Fruit fly (Drosophila melanogaster) whole organism, embryonic: Measurements from ENCODE around the gene CG46456.

Experiments
- Bdp1 ChIP-seq: fragments of 200-800 bp; sonication (Bioruptor generic); optimal IDR thresholded peaks from 3 replicates; lab custom pipeline; 2016; ENCODE audit warnings: missing biosample characterization, missing genetic modification characterization
- Bteb2 ChIP-seq: fragments of 200-800 bp; sonication (Bioruptor generic); optimal IDR thresholded peaks from 2 replicates; lab custom pipeline; 2016; ENCODE audit warnings: missing biosample characterization, missing genetic modification characterization
- C15 ChIP-seq: fragments of 200-800 bp; sonication (Bioruptor generic); IDR thresholded peaks from 3 replicates; pipeline ENCODE4 v1.3.6; 2022; ENCODE audit warnings: missing biosample characterization, missing genetic modification characterization
- CG10209 ChIP-seq: fragments of 200-800 bp; sonication (Bioruptor generic); optimal IDR thresholded peaks from 3 replicates; lab custom pipeline; 2017; ENCODE audit warnings: missing biosample characterization, mild to moderate bottlenecking, missing genetic modification characterization, missing genetic modification reagents
- CG11695 ChIP-seq: fragments of 200-800 bp; sonication (Bioruptor generic); IDR thresholded peaks from 3 replicates; pipeline ENCODE4 v1.3.6; 2022; ENCODE audit warnings: missing biosample characterization, missing genetic modification characterization
- CG12219 ChIP-seq: fragments of 200-800 bp; sonication (Bioruptor generic); optimal IDR thresholded peaks from 3 replicates; lab custom pipeline; 2018; ENCODE audit warnings: missing biosample characterization, mild to moderate bottlenecking, missing genetic modification characterization
- CG12236 ChIP-seq: fragments of 200-800 bp; sonication (Bioruptor generic); optimal IDR thresholded peaks from 2 replicates; lab custom pipeline; 2016; ENCODE audit warnings: missing biosample characterization, missing genetic modification characterization
- CG1233 ChIP-seq: fragments of 200-800 bp; sonication (Bioruptor generic); optimal IDR thresholded peaks from 4 replicates; lab custom pipeline; 2018; ENCODE audit warnings: missing biosample characterization, mild to moderate bottlenecking, missing genetic modification characterization
- CG13775 ChIP-seq: fragments of 200-800 bp; sonication (Bioruptor generic); optimal IDR thresholded peaks from 3 replicates; lab custom pipeline; 2017; ENCODE audit warnings: missing biosample characterization, mild to moderate bottlenecking, missing genetic modification characterization
- CG14014 ChIP-seq: fragments of 200-800 bp; sonication (Bioruptor generic); IDR thresholded peaks from 2 replicates; pipeline ENCODE4 v1.3.6; 2022; ENCODE audit warnings: missing biosample characterization, missing genetic modification characterization
- CG14710 ChIP-seq: fragments of 200-800 bp; sonication (Bioruptor generic); optimal IDR thresholded peaks from 3 replicates; lab custom pipeline; 2019; ENCODE audit warnings: missing biosample characterization, mild to moderate bottlenecking, missing genetic modification characterization, moderate library complexity
- CG15011 ChIP-seq: fragments of 200-800 bp; sonication (Bioruptor generic); optimal IDR thresholded peaks from 3 replicates; lab custom pipeline; 2018; ENCODE audit warnings: missing biosample characterization, mild to moderate bottlenecking, missing genetic modification characterization
- CG16863 ChIP-seq: fragments of 200-800 bp; sonication (Bioruptor generic); optimal IDR thresholded peaks from 3 replicates; lab custom pipeline; 2016; ENCODE audit warnings: missing biosample characterization, missing genetic modification characterization
- CG2889 ChIP-seq: fragments of 200-800 bp; sonication (Bioruptor generic); IDR thresholded peaks from 3 replicates; pipeline ENCODE4 v1.3.6; 2022; ENCODE audit warnings: missing biosample characterization, missing genetic modification characterization
- CG3163 ChIP-seq: fragments of 200-800 bp; sonication (Bioruptor generic); optimal IDR thresholded peaks from 3 replicates; lab custom pipeline; 2016; ENCODE audit warnings: missing biosample characterization, missing genetic modification characterization
- CG4617 ChIP-seq: fragments of 200-800 bp; sonication (Bioruptor generic); optimal IDR thresholded peaks from 3 replicates; lab custom pipeline; 2016; ENCODE audit warnings: missing biosample characterization, missing genetic modification characterization, borderline replicate concordance
- CG4854 ChIP-seq: fragments of 200-800 bp; sonication (Bioruptor generic); optimal IDR thresholded peaks from 2 replicates; lab custom pipeline; 2016; ENCODE audit warnings: missing biosample characterization, missing genetic modification characterization, inconsistent platforms
- CG5953 ChIP-seq: fragments of 200-800 bp; sonication (Bioruptor generic); IDR thresholded peaks from 2 replicates; pipeline ENCODE4 v1.3.6; 2022; ENCODE audit warnings: missing biosample characterization, missing genetic modification characterization
- CG7271 ChIP-seq: fragments of 200-800 bp; sonication (Bioruptor generic); optimal IDR thresholded peaks from 2 replicates; lab custom pipeline; 2018; ENCODE audit warnings: missing biosample characterization, mild to moderate bottlenecking, missing genetic modification characterization, moderate library complexity
- CG8388 ChIP-seq: fragments of 200-800 bp; sonication (Bioruptor generic); optimal IDR thresholded peaks from 2 replicates; lab custom pipeline; 2019; ENCODE audit warnings: missing biosample characterization, mild to moderate bottlenecking, missing genetic modification characterization, moderate library complexity
- CG9437 ChIP-seq: fragments of 200-800 bp; sonication (Bioruptor generic); optimal IDR thresholded peaks from 2 replicates; lab custom pipeline; 2018; ENCODE audit warnings: missing biosample characterization, mild to moderate bottlenecking, missing genetic modification characterization
- CG9932 ChIP-seq: fragments of 200-800 bp; sonication (Bioruptor generic); IDR thresholded peaks from 2 replicates; pipeline ENCODE4 v1.3.6; 2022; ENCODE audit warnings: missing biosample characterization, missing genetic modification characterization
- CHES-1-like ChIP-seq: fragments of 200-800 bp; sonication (Bioruptor generic); optimal IDR thresholded peaks from 2 replicates; lab custom pipeline; 2016; ENCODE audit warnings: missing biosample characterization, missing genetic modification characterization
- CoRest ChIP-seq: fragments of 200-800 bp; sonication (Bioruptor generic); optimal IDR thresholded peaks from 3 replicates; lab custom pipeline; 2018; ENCODE audit warnings: missing biosample characterization, mild to moderate bottlenecking, missing genetic modification characterization, moderate library complexity
- D ChIP-seq, 2 experiments: fragments of 200-800 bp in 1 of 2; fragments of >200 bp in 1 of 2; sonication (Bioruptor generic) in 1 of 2; optimal IDR thresholded peaks; 2 replicates in 1 of 2; 3 replicates in 1 of 2; lab custom pipeline; 2017; ENCODE audit warnings: mild to moderate bottlenecking in 1 of 2, missing biosample characterization in 1 of 2, missing genetic modification characterization in 1 of 2, missing genetic modification reagents in 1 of 2
- Dip3 ChIP-seq: fragments of 200-800 bp; sonication (Bioruptor generic); optimal IDR thresholded peaks from 3 replicates; lab custom pipeline; 2016; ENCODE audit warnings: missing biosample characterization, missing genetic modification characterization
- E2f1 ChIP-seq: fragments of 200-800 bp; sonication (Bioruptor generic); IDR thresholded peaks from 2 replicates; pipeline ENCODE4 v1.3.6; 2022; ENCODE audit warnings: missing biosample characterization, missing genetic modification characterization
- NC2β ChIP-seq: fragments of 200-800 bp; sonication (Bioruptor generic); optimal IDR thresholded peaks from 2 replicates; lab custom pipeline; 2016; ENCODE audit warnings: missing biosample characterization, missing genetic modification characterization
- Oli ChIP-seq: fragments of 200-800 bp; sonication (Bioruptor generic); optimal IDR thresholded peaks from 2 replicates; lab custom pipeline; 2018; ENCODE audit warnings: missing biosample characterization, mild to moderate bottlenecking, missing genetic modification characterization, moderate library complexity
- ab ChIP-seq: fragments of 200-800 bp; sonication (Bioruptor generic); optimal IDR thresholded peaks from 2 replicates; lab custom pipeline; 2016; ENCODE audit warnings: missing biosample characterization, missing genetic modification characterization
- abd-A ChIP-seq: fragments of 200-800 bp; sonication (Bioruptor generic); optimal IDR thresholded peaks from 3 replicates; lab custom pipeline; 2019; ENCODE audit warnings: missing biosample characterization, mild to moderate bottlenecking, missing genetic modification characterization, moderate library complexity
- ara ChIP-seq: fragments of 200-800 bp; sonication (Bioruptor generic); IDR thresholded peaks from 2 replicates; pipeline ENCODE4 v1.3.6; 2022; ENCODE audit warnings: missing biosample characterization, missing genetic modification characterization
- ash1 ChIP-seq: fragments of 200-800 bp; sonication (Bioruptor generic); optimal IDR thresholded peaks from 2 replicates; lab custom pipeline; 2018; ENCODE audit warnings: missing biosample characterization, mild to moderate bottlenecking, missing genetic modification characterization
- bab2 ChIP-seq: fragments of 200-800 bp; sonication (Bioruptor generic); optimal IDR thresholded peaks from 2 replicates; lab custom pipeline; 2016; ENCODE audit warnings: missing biosample characterization, missing genetic modification characterization
- bowl ChIP-seq: fragments of 200-800 bp; sonication (Bioruptor generic); IDR thresholded peaks from 2 replicates; pipeline ENCODE4 v1.3.6; 2022; ENCODE audit warnings: missing biosample characterization, missing genetic modification characterization
- cad ChIP-seq: fragments of >200 bp; optimal IDR thresholded peaks from 2 replicates; lab custom pipeline; 2017; ENCODE audit warnings: missing biosample characterization, missing genetic modification characterization
- chif ChIP-seq, 2 experiments: fragments of 200-800 bp; sonication (Bioruptor generic); optimal IDR thresholded peaks; 3 replicates each; lab custom pipeline; 2016; ENCODE audit warnings: missing biosample characterization in 2 of 2, missing genetic modification characterization in 2 of 2
- crc ChIP-seq: fragments of 200-800 bp; sonication (Bioruptor generic); optimal IDR thresholded peaks from 2 replicates; lab custom pipeline; 2016; ENCODE audit warnings: missing biosample characterization, missing genetic modification characterization
- da ChIP-seq: fragments of 200-800 bp; sonication (Bioruptor generic); optimal IDR thresholded peaks from 2 replicates; lab custom pipeline; 2016; ENCODE audit warnings: missing biosample characterization, missing genetic modification characterization
- en ChIP-seq: fragments of 200-800 bp; sonication (Bioruptor generic); optimal IDR thresholded peaks from 2 replicates; lab custom pipeline; 2016; ENCODE audit warnings: missing biosample characterization, missing genetic modification characterization
- fd3F ChIP-seq: fragments of 200-800 bp; sonication (Bioruptor generic); optimal IDR thresholded peaks from 2 replicates; lab custom pipeline; 2018; ENCODE audit warnings: missing biosample characterization, mild to moderate bottlenecking, missing genetic modification characterization, moderate library complexity
- fd64A ChIP-seq: fragments of 200-800 bp; sonication (Bioruptor generic); optimal IDR thresholded peaks from 3 replicates; lab custom pipeline; 2018; ENCODE audit warnings: missing biosample characterization, mild to moderate bottlenecking, missing genetic modification characterization
- nau ChIP-seq: fragments of 200-800 bp; sonication (Bioruptor generic); optimal IDR thresholded peaks from 3 replicates; lab custom pipeline; 2017; ENCODE audit warnings: missing biosample characterization, mild to moderate bottlenecking, missing genetic modification characterization, missing genetic modification reagents
- pzg ChIP-seq: fragments of 200-800 bp; sonication (Bioruptor generic); optimal IDR thresholded peaks from 3 replicates; lab custom pipeline; 2018; ENCODE audit warnings: missing biosample characterization, mild to moderate bottlenecking, missing genetic modification characterization, moderate library complexity
- run ChIP-seq: fragments of 200-800 bp; sonication (Bioruptor generic); optimal IDR thresholded peaks from 3 replicates; lab custom pipeline; 2018; ENCODE audit warnings: missing biosample characterization, mild to moderate bottlenecking, missing genetic modification characterization
- seq ChIP-seq: fragments of 200-800 bp; sonication (Bioruptor generic); IDR thresholded peaks from 2 replicates; pipeline ENCODE4 v1.3.6; 2022; ENCODE audit warnings: missing biosample characterization, missing genetic modification characterization
- sr ChIP-seq: fragments of 200-800 bp; sonication (Bioruptor generic); IDR thresholded peaks from 3 replicates; pipeline ENCODE4 v1.3.6; 2022; ENCODE audit warnings: missing biosample characterization, missing genetic modification characterization
- stwl ChIP-seq: fragments of 200-800 bp; sonication (Bioruptor generic); optimal IDR thresholded peaks from 3 replicates; lab custom pipeline; 2018; ENCODE audit warnings: missing biosample characterization, mild to moderate bottlenecking, missing genetic modification characterization, moderate library complexity
- tin ChIP-seq: fragments of 200-800 bp; sonication (Bioruptor generic); optimal IDR thresholded peaks from 3 replicates; lab custom pipeline; 2016; ENCODE audit warnings: missing biosample characterization, missing genetic modification characterization

CG46456 gene

DNA sequence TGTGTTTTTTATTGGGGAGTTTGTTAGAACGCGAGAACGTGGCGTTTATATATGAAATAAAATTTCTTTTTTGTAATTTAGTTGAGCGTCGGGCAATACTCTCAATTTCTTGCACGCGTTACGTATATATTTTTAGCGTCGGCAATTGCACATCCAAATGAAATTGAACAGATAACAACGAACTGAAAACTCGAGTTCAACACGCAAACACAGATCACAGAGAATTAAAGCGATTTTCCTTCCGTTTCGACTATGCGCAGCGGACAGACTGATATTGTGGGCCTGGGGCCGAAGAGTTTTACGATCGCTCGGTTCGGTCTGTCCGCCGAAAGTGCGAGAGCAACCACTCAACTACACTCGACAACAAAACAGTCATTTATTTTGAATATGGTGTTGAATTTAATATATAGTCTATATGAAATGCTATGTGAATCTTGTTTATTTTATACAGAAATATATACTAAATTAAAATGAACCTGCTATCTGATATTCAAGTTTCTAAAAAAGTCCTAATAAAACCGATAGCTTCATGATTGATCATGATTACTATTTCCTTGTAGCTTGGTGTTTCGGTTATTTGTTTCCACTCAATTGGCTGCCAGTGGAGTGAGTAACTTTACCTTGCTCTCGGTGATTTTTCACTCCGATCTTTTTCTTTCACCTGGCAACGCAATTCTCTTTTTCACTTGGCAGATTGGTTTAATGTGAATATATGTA lies at the start of gene CG46456 (continued):
- TF ChIP-seq da, result peak; percentile 36
- peak; percentile 78 for TF ChIP-seq fd64A (GFP tag; lab: Kevin White, UChicago)
- peak; percentile 95 for TF ChIP-seq CG8388 (GFP tag; lab: Kevin White, UChicago)
- TF ChIP-seq Bteb2 (GFP tag; lab: Kevin White, UChicago), result peak; percentile 81
- TF ChIP-seq D (optimal IDR thresholded peaks at IDR 0.05; lab: Kevin White, UChicago), result no peak
- TF ChIP-seq D (GFP tag; optimal IDR thresholded peaks at IDR 0.05; lab: Kevin White, UChicago), result peak; percentile 90
- peak; percentile 91 for TF ChIP-seq nau (GFP tag; lab: Kevin White, UChicago)
- no peak for TF ChIP-seq en (GFP tag; lab: Kevin White, UChicago)
- TF ChIP-seq CG14710 (tag; lab: Kevin White, UChicago), result peak; percentile 96
- no peak for TF ChIP-seq Bdp1 (GFP tag; lab: Kevin White, UChicago)
- TF ChIP-seq CoRest (tag; lab: Kevin White, UChicago), result peak; percentile 96
- TF ChIP-seq Dip3 (GFP tag; lab: Kevin White, UChicago), result peak; percentile 59
- TF ChIP-seq fd3F (GFP tag; lab: Kevin White, UChicago), result peak; percentile 92
- TF ChIP-seq pzg, result peak; percentile 9
- peak; percentile 57 for TF ChIP-seq stwl (tag; lab: Kevin White, UChicago)
- TF ChIP-seq ara (GFP tag; lab: Robert Waterston, UW), result peak; percentile 91
- peak; percentile 95 for TF ChIP-seq CG10209 (GFP tag; lab: Kevin White, UChicago)
- TF ChIP-seq C15 (GFP tag; lab: Robert Waterston, UW), result peak; percentile 85
- peak; percentile 96 for TF ChIP-seq Oli (tag; lab: Kevin White, UChicago)
- peak; percentile 66; the same call in 1 of the 2 replicates for TF ChIP-seq CG5953
- TF ChIP-seq CG12236, result peak; percentile 34
- peak; percentile 92 for TF ChIP-seq tin (GFP tag; lab: Kevin White, UChicago)
- TF ChIP-seq bab2 (GFP tag; lab: Kevin White, UChicago), result peak; percentile 67
- TF ChIP-seq CG14014 (GFP tag; lab: Robert Waterston, UW), result peak; percentile 93
- TF ChIP-seq seq (GFP tag; lab: Robert Waterston, UW), result peak; percentile 91
- TF ChIP-seq CG1233 (GFP tag; lab: Kevin White, UChicago), result peak; percentile 95
- TF ChIP-seq CHES-1-like (GFP tag; lab: Kevin White, UChicago), result peak; percentile 30
- TF ChIP-seq bowl (GFP tag; lab: Robert Waterston, UW), result peak; percentile 78; the same call in 1 of the 2 replicates
- peak; percentile 96 for TF ChIP-seq CG11695 (GFP tag; lab: Robert Waterston, UW)
- TF ChIP-seq cad (GFP tag; lab: Kevin White, UChicago), result no peak
- peak; percentile 91 for TF ChIP-seq CG7271 (tag; lab: Kevin White, UChicago)
- TF ChIP-seq CG4854 (GFP tag; lab: Kevin White, UChicago), result peak; percentile 76
- TF ChIP-seq ash1 (GFP tag; lab: Kevin White, UChicago), result peak; percentile 68
- no peak for TF ChIP-seq ab
- peak; percentile 94 for TF ChIP-seq run (tag; lab: Kevin White, UChicago)
- TF ChIP-seq crc, result peak; percentile 20
- TF ChIP-seq chif (GFP tag; optimal IDR thresholded peaks at IDR 0.05; lab: Kevin White, UChicago), result peak; percentile 47 to 77
- peak; percentile 98 for TF ChIP-seq CG2889 (GFP tag; lab: Robert Waterston, UW)
- peak; percentile 60 for TF ChIP-seq CG4617
- peak; percentile 42 for TF ChIP-seq CG16863 (GFP tag; lab: Kevin White, UChicago)
- TF ChIP-seq CG9437 (GFP tag; lab: Kevin White, UChicago), result peak; percentile 87
- peak; percentile 85 for TF ChIP-seq CG13775 (GFP tag; lab: Kevin White, UChicago)
- TF ChIP-seq CG15011 (GFP tag; lab: Kevin White, UChicago), result peak; percentile 92
- peak; percentile 93 for TF ChIP-seq CG9932 (GFP tag; lab: Robert Waterston, UW)
- no peak; the same call in 2 of the 3 replicates for TF ChIP-seq sr (GFP tag; lab: Robert Waterston, UW)
- TF ChIP-seq abd-A (tag; lab: Kevin White, UChicago), result peak; percentile 83
- TF ChIP-seq NC2β (GFP tag; lab: Kevin White, UChicago), result peak; percentile 47
- peak; percentile 94 for TF ChIP-seq CG12219 (GFP tag; lab: Kevin White, UChicago)
- peak; percentile 3 for TF ChIP-seq CG3163 (GFP tag; lab: Kevin White, UChicago)
- TF ChIP-seq E2f1 (GFP tag; lab: Robert Waterston, UW), result peak; percentile 91
